Fruit fly (Drosophila melanogaster) whole organism, prepupa: ENCODE measurements around the gene mRpL51.

ENCODE experiments used
- Blimp-1 ChIP-seq: fragments of 200-800 bp; sonication (Bioruptor generic); optimal IDR thresholded peaks from 3 replicates; lab custom pipeline; 2017; ENCODE audit warnings: missing biosample characterization, missing genetic modification characterization, mild to moderate bottlenecking, moderate library complexity, missing genetic modification reagents
- CG10631 ChIP-seq: fragments of 200-800 bp; sonication (Bioruptor generic); optimal IDR thresholded peaks from 2 replicates; lab custom pipeline; 2016; ENCODE audit warnings: missing biosample characterization, missing genetic modification characterization
- CG11762 ChIP-seq: fragments of 200-800 bp; sonication (Bioruptor generic); optimal IDR thresholded peaks from 3 replicates; lab custom pipeline; 2016; ENCODE audit warnings: missing biosample characterization, missing genetic modification characterization; ENCODE audit not compliant: insufficient read depth
- CG11902 ChIP-seq: fragments of 200-800 bp; sonication (Bioruptor generic); optimal IDR thresholded peaks from 3 replicates; lab custom pipeline; 2016; ENCODE audit warnings: missing biosample characterization, missing genetic modification characterization
- CG15336 ChIP-seq: fragments of 200-800 bp; sonication (Bioruptor generic); IDR thresholded peaks from 2 replicates; pipeline ENCODE4 v1.3.6; 2022; ENCODE audit warnings: missing biosample characterization, missing genetic modification characterization
- CG1621 ChIP-seq: fragments of 200-800 bp; sonication (Bioruptor generic); optimal IDR thresholded peaks from 3 replicates; lab custom pipeline; 2018; ENCODE audit warnings: missing biosample characterization, mild to moderate bottlenecking, missing genetic modification characterization
- CG3032 ChIP-seq: fragments of 200-800 bp; optimal IDR thresholded peaks from 2 replicates; lab custom pipeline; 2019; ENCODE audit warnings: missing biosample characterization, mild to moderate bottlenecking, missing genetic modification characterization, moderate library complexity
- CG32006 ChIP-seq: fragments of 200-800 bp; sonication (Bioruptor generic); optimal IDR thresholded peaks from 3 replicates; lab custom pipeline; 2017; ENCODE audit warnings: missing biosample characterization, mild to moderate bottlenecking, missing genetic modification characterization
- CG6792 ChIP-seq: fragments of 200-800 bp; sonication (Bioruptor generic); optimal IDR thresholded peaks from 3 replicates; lab custom pipeline; 2016; ENCODE audit warnings: missing biosample characterization, missing genetic modification characterization
- CG6808 ChIP-seq: fragments of 200-800 bp; sonication (Bioruptor generic); optimal IDR thresholded peaks from 3 replicates; lab custom pipeline; 2017; ENCODE audit warnings: missing biosample characterization, missing genetic modification characterization, mild to moderate bottlenecking, moderate library complexity, missing genetic modification reagents
- CG6854 ChIP-seq: fragments of 200-800 bp; sonication (Bioruptor generic); optimal IDR thresholded peaks from 2 replicates; lab custom pipeline; 2017; ENCODE audit warnings: missing biosample characterization, mild to moderate bottlenecking, missing genetic modification characterization
- CG7368 ChIP-seq: fragments of 200-800 bp; sonication (Bioruptor generic); optimal IDR thresholded peaks from 3 replicates; lab custom pipeline; 2016; ENCODE audit warnings: missing biosample characterization, missing genetic modification characterization
- CG8119 ChIP-seq: fragments of 200-800 bp; sonication (Bioruptor generic); IDR thresholded peaks from 3 replicates; pipeline ENCODE4 v1.3.6; 2022; ENCODE audit warnings: missing biosample characterization, missing genetic modification characterization
- CG9139 ChIP-seq: fragments of 200-800 bp; sonication (Bioruptor generic); optimal IDR thresholded peaks from 3 replicates; lab custom pipeline; 2017; ENCODE audit warnings: missing biosample characterization, mild to moderate bottlenecking, missing genetic modification characterization
- Eip78C ChIP-seq: fragments of 200-800 bp; sonication (Bioruptor generic); peaks from one replicate; lab custom pipeline; 2016; ENCODE audit warnings: missing biosample characterization, missing genetic modification characterization
- Ets21C ChIP-seq: fragments of 200-800 bp; sonication (Bioruptor generic); optimal IDR thresholded peaks from 3 replicates; lab custom pipeline; 2016; ENCODE audit warnings: missing biosample characterization, missing genetic modification characterization
- Ets96B ChIP-seq: fragments of 200-800 bp; optimal IDR thresholded peaks from 2 replicates; lab custom pipeline; 2019; ENCODE audit warnings: missing biosample characterization, mild to moderate bottlenecking, missing genetic modification characterization, moderate library complexity
- Gug ChIP-seq: fragments of 200-800 bp; sonication (Bioruptor generic); IDR thresholded peaks from 2 replicates; pipeline ENCODE4 v1.3.6; 2022; ENCODE audit warnings: missing biosample characterization, missing genetic modification characterization
- Hr4 ChIP-seq: fragments of 200-800 bp; sonication (Bioruptor generic); optimal IDR thresholded peaks from 3 replicates; lab custom pipeline; 2016; ENCODE audit warnings: missing biosample characterization, missing genetic modification characterization
- Met ChIP-seq: fragments of 200-800 bp; sonication (Bioruptor generic); optimal IDR thresholded peaks from 3 replicates; lab custom pipeline; 2016; ENCODE audit warnings: missing biosample characterization, missing genetic modification characterization
- OdsH ChIP-seq: fragments of 200-800 bp; sonication (Bioruptor generic); optimal IDR thresholded peaks from 3 replicates; lab custom pipeline; 2016; ENCODE audit warnings: missing biosample characterization, missing genetic modification characterization
- Sox14 ChIP-seq: fragments of 200-800 bp; sonication (Bioruptor generic); optimal IDR thresholded peaks from 3 replicates; lab custom pipeline; 2016; ENCODE audit warnings: missing biosample characterization, missing genetic modification characterization
- Sox15 ChIP-seq: fragments of 200-800 bp; sonication (Bioruptor generic); optimal IDR thresholded peaks from 3 replicates; lab custom pipeline; 2016; ENCODE audit warnings: missing biosample characterization, missing genetic modification characterization
- cyc ChIP-seq: fragments of 200-800 bp; sonication (Bioruptor generic); optimal IDR thresholded peaks from 3 replicates; lab custom pipeline; 2016; ENCODE audit warnings: missing biosample characterization, missing genetic modification characterization
- dsx ChIP-seq: fragments of 200-800 bp; optimal IDR thresholded peaks from 3 replicates; lab custom pipeline; 2019; ENCODE audit warnings: missing biosample characterization, mild to moderate bottlenecking, missing genetic modification characterization, moderate library complexity; ENCODE audit not compliant: poor library complexity, severe bottlenecking
- eg ChIP-seq: fragments of 200-800 bp; sonication (Bioruptor generic); IDR thresholded peaks from 3 replicates; pipeline ENCODE4 v1.3.6; 2022; ENCODE audit warnings: missing biosample characterization, missing genetic modification characterization
- esn ChIP-seq: fragments of 200-800 bp; sonication (Bioruptor generic); optimal IDR thresholded peaks from 2 replicates; lab custom pipeline; 2016; ENCODE audit warnings: missing biosample characterization, mild to moderate bottlenecking, missing genetic modification characterization, moderate library complexity
- fd59A ChIP-seq: fragments of 200-800 bp; sonication (Bioruptor generic); optimal IDR thresholded peaks from 2 replicates; lab custom pipeline; 2017; ENCODE audit warnings: missing biosample characterization, mild to moderate bottlenecking, missing genetic modification characterization, missing genetic modification reagents
- fd85E ChIP-seq: fragments of 200-800 bp; sonication (Bioruptor generic); optimal IDR thresholded peaks from 3 replicates; lab custom pipeline; 2016; ENCODE audit warnings: missing biosample characterization, missing genetic modification characterization
- fkh ChIP-seq: fragments of 200-800 bp; sonication (Bioruptor generic); optimal IDR thresholded peaks from 3 replicates; lab custom pipeline; 2017; ENCODE audit warnings: missing biosample characterization, mild to moderate bottlenecking, missing genetic modification characterization, moderate library complexity
- lz ChIP-seq: fragments of 200-800 bp; sonication (Bioruptor generic); optimal IDR thresholded peaks from 3 replicates; lab custom pipeline; 2016; ENCODE audit warnings: missing biosample characterization, missing genetic modification characterization
- net ChIP-seq: fragments of 200-800 bp; sonication (Bioruptor generic); optimal IDR thresholded peaks from 3 replicates; lab custom pipeline; 2016; ENCODE audit warnings: missing biosample characterization, missing genetic modification characterization
- spab ChIP-seq: fragments of 200-800 bp; sonication (Bioruptor generic); optimal IDR thresholded peaks from 2 replicates; lab custom pipeline; 2017; ENCODE audit warnings: missing biosample characterization, mild to moderate bottlenecking, missing genetic modification characterization, missing genetic modification reagents
- topi ChIP-seq: fragments of 200-800 bp; sonication (Bioruptor generic); optimal IDR thresholded peaks from 3 replicates; lab custom pipeline; 2016; ENCODE audit warnings: missing biosample characterization, missing genetic modification characterization
- vri ChIP-seq: fragments of 200-800 bp; sonication (Bioruptor generic); optimal IDR thresholded peaks from 3 replicates; lab custom pipeline; 2016; ENCODE audit warnings: missing biosample characterization, mild to moderate bottlenecking, missing genetic modification characterization

The mRpL51 gene

DNA sequence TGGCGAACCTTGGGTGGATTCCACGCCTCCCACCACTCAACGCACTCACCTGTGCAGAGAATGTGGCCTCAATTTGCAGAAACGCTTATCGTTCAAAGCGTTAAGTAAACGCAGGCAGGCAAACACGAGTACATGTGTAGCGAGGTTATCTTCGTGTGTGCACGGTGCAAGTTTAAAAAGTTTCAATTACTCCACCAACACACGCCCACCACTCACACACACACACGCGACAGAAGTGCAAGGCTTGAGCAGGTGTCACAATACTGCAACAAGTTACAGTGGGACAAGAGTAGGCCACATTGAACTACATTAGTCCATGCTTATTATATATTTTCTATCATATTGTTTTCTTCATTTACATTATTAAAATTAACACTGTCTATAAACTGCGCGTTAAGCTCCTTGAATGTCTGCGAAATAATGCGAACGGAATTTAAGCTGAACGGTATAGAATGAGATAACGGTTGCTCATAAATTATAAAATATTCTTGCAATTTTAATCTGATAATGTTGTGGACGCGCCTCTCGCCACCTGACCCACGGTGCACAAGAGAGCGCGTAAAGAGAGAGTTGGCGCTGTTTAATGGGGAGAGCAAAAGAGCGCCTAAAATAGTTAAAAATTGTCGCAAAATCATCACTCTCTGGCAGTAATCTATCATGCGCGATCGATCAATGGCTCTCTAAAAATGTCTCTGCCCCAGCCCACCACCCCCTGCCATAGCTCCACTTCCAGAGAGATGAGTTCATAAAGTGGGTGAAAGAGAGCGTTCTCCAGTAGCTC, 17.5 kb upstream of the mRpL51 start (continued):
- peak; percentile 96 for TF ChIP-seq CG10631 (GFP tag; lab: Kevin White, UChicago)
- peak; percentile 99 for TF ChIP-seq CG32006 (GFP tag; lab: Kevin White, UChicago)
- peak; percentile 98 for TF ChIP-seq CG6854 (GFP tag; lab: Kevin White, UChicago)
- peak; percentile 95 for TF ChIP-seq Gug
- TF ChIP-seq CG15336, result peak; percentile 99
- peak; percentile 98 for TF ChIP-seq Sox15 (GFP tag; lab: Kevin White, UChicago)
- peak; percentile 97 for TF ChIP-seq fd59A (GFP tag; lab: Kevin White, UChicago)
- TF ChIP-seq CG9139 (GFP tag; lab: Kevin White, UChicago), result peak; percentile 91
- peak; percentile 98 for TF ChIP-seq lz (GFP tag; lab: Kevin White, UChicago)
- peak; percentile 99 for TF ChIP-seq CG8119 (GFP tag; lab: Robert Waterston, UW)
- TF ChIP-seq CG7368 (GFP tag; lab: Kevin White, UChicago), result peak; percentile 94
- peak; percentile 98 for TF ChIP-seq Sox14 (GFP tag; lab: Kevin White, UChicago)
- peak; percentile 99 for TF ChIP-seq Hr4 (GFP tag; lab: Kevin White, UChicago)
- TF ChIP-seq cyc (GFP tag; lab: Kevin White, UChicago), result peak; percentile 94
- peak; percentile 96 for TF ChIP-seq CG1621 (tag; lab: Kevin White, UChicago)
- peak; percentile 95 for TF ChIP-seq vri
- TF ChIP-seq CG3032 (tag; lab: Kevin White, UChicago), result peak; percentile 98
- peak; percentile 97 for TF ChIP-seq CG11902 (GFP tag; lab: Kevin White, UChicago)
- TF ChIP-seq net, result peak; percentile 98
- TF ChIP-seq spab (GFP tag; lab: Kevin White, UChicago), result peak; percentile 97
- peak; percentile 98 for TF ChIP-seq CG6792 (GFP tag; lab: Kevin White, UChicago)
- peak; percentile 98 for TF ChIP-seq esn (GFP tag; lab: Kevin White, UChicago)
- peak; percentile 89 for TF ChIP-seq Blimp-1 (GFP tag; lab: Kevin White, UChicago)
- TF ChIP-seq OdsH (GFP tag; lab: Kevin White, UChicago), result peak; percentile 98
- TF ChIP-seq eg (GFP tag; lab: Robert Waterston, UW), result peak; percentile 97
- TF ChIP-seq fd85E, result peak; percentile 94
- peak; percentile 96 for TF ChIP-seq Ets21C
- TF ChIP-seq Met (GFP tag; lab: Kevin White, UChicago), result peak; percentile 98
- peak; percentile 97 for TF ChIP-seq Ets96B (tag; lab: Kevin White, UChicago)

DNA sequence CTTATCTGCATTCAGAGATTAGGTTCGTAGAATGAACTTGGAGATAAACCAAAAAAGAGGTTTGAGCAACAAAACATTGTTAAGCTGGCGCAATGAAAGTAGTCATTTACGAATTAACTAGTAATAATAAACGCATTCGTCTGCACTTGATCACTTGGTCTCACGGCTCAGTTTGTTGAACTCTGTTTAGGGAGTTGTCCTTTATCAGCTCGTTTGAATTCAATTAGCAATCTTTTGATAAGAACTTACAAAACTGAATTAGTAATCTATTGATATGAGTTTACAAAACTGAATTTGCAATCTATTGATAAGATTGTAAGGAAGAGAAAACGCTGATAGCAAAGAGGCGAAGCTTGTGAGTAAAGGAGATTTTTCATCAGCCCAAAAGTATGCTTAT, 16.9 kb upstream of the mRpL51 start:
- no peak for TF ChIP-seq CG6854 (GFP tag; lab: Kevin White, UChicago)
- TF ChIP-seq topi (GFP tag; lab: Kevin White, UChicago), result no peak
- TF ChIP-seq, all 60 proteins: peak for 0

DNA sequence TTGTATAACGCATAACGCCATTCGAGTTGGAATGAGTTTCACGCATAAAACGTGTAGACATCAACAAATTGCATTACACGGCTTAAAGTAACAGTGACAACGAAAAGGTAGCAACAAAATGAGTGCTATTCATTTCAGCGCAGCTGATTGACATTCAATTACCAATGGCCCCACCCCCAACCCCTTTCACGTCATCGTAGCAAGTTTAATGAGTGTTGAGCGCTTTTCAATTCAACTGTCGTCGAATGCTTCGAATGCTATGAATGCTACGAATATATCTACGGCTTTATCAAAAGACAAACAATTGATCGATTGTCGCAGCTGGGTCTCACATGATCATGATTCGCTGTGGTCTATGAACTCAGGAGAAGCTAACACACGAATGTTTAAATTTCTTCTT, 16.5 kb upstream of the mRpL51 start:
- TF ChIP-seq CG7368 (GFP tag; lab: Kevin White, UChicago), result no peak
- peak; percentile 28 for TF ChIP-seq fkh (GFP tag; lab: Kevin White, UChicago)

- peak; percentile 12 for TF ChIP-seq Eip78C (GFP tag; lab: Kevin White, UChicago)
- TF ChIP-seq CG6808 (GFP tag; lab: Kevin White, UChicago), result no peak
- TF ChIP-seq dsx (GFP tag; lab: Kevin White, UChicago), result peak; percentile 48
- no peak for TF ChIP-seq CG11762 (GFP tag; lab: Kevin White, UChicago)
Observed at dm6 chr2L:8532790-8533189, 15.6 kb upstream of the mRpL51 start.
